Worm (Caenorhabditis elegans): ENCODE measurements around the gene ZK688.4.
A peak's percentile ranks its signal among the peaks of the same experiment; 100 is the strongest.

The ZK688.4 gene

ce11 chrIII:7937548-7937947 lies 42.7 kb downstream of the ZK688.4 start, which contains the start of gene C29E4.10:
Gene C29E4.10, plus strand, starts transcription at chrIII:7937848.
- TF ChIP-seq nhr-2 (tag; optimal IDR thresholded peaks at IDR 0.05) (no peak), nhr-28 (tag; optimal IDR thresholded peaks at IDR 0.05) (no peak), ceh-83 (GFP tag; optimal IDR thresholded peaks at IDR 0.05) (no peak), nhr-12 (tag; optimal IDR thresholded peaks at IDR 0.05) (no peak), sptf-1 (tag; optimal IDR thresholded peaks at IDR 0.05) (no peak), ces-1 (GFP tag; optimal IDR thresholded peaks at IDR 0.05) (no peak), lin-13 (tag; optimal IDR thresholded peaks at IDR 0.05) (no peak), unc-62 (GFP tag; optimal IDR thresholded peaks at IDR 0.05) (no peak), blmp-1 (tag; optimal IDR thresholded peaks at IDR 0.05) (no peak), tbx-8 (GFP tag; optimal IDR thresholded peaks at IDR 0.05) (no peak), mep-1 (tag; optimal IDR thresholded peaks at IDR 0.05) (no peak), lin-32 (GFP tag; optimal IDR thresholded peaks at IDR 0.05) (no peak), flh-1 (GFP tag; optimal IDR thresholded peaks at IDR 0.05) (no peak), ham-2 (GFP tag; optimal IDR thresholded peaks at IDR 0.05) (no peak), nhr-237 (tag; optimal IDR thresholded peaks at IDR 0.05) (no peak), mab-5 (tag; optimal IDR thresholded peaks at IDR 0.05) (no peak), lsy-2 (tag; optimal IDR thresholded peaks at IDR 0.05) (no peak), drap-1 (GFP tag; optimal IDR thresholded peaks at IDR 0.05) (no peak), hlh-1 (tag; optimal IDR thresholded peaks at IDR 0.05) (no peak), pha-4 (tag; optimal IDR thresholded peaks at IDR 0.05) (no peak)

- peak; percentile 76 for TF ChIP-seq mep-1 (tag; optimal IDR thresholded peaks at IDR 0.05)
- peak; percentile 28 for TF ChIP-seq hlh-1 (tag; optimal IDR thresholded peaks at IDR 0.05)
- no peak for TF ChIP-seq nhr-76 (tag; optimal IDR thresholded peaks at IDR 0.05)
- TF ChIP-seq ces-1 (GFP tag; optimal IDR thresholded peaks at IDR 0.05), result no peak
- no peak for TF ChIP-seq flh-1 (GFP tag; optimal IDR thresholded peaks at IDR 0.05)
- no peak for TF ChIP-seq ceh-83 (GFP tag; optimal IDR thresholded peaks at IDR 0.05)
- TF ChIP-seq ham-2 (GFP tag; optimal IDR thresholded peaks at IDR 0.05), result no peak
- TF ChIP-seq snpc-4 (tag; optimal IDR thresholded peaks at IDR 0.05), result no peak
- TF ChIP-seq nhr-12 (tag; optimal IDR thresholded peaks at IDR 0.05), result no peak
- TF ChIP-seq drap-1 (GFP tag; optimal IDR thresholded peaks at IDR 0.05), result no peak
- TF ChIP-seq ztf-11 (tag; optimal IDR thresholded peaks at IDR 0.05), result no peak
- no peak for TF ChIP-seq zip-8 (tag; optimal IDR thresholded peaks at IDR 0.05)
- no peak for TF ChIP-seq cnd-1 (tag; optimal IDR thresholded peaks at IDR 0.05)
- TF ChIP-seq ceh-43 (GFP tag; optimal IDR thresholded peaks at IDR 0.05), result no peak
- TF ChIP-seq M03D4.4 (tag; optimal IDR thresholded peaks at IDR 0.05), result no peak
- TF ChIP-seq unc-39 (tag; optimal IDR thresholded peaks at IDR 0.05), result no peak
- TF ChIP-seq sptf-1 (tag; optimal IDR thresholded peaks at IDR 0.05), result no peak
- peak; percentile 81 for TF ChIP-seq lsy-2 (tag; optimal IDR thresholded peaks at IDR 0.05)
- no peak for TF ChIP-seq mab-5 (tag; optimal IDR thresholded peaks at IDR 0.05)
- TF ChIP-seq unc-120 (tag; optimal IDR thresholded peaks at IDR 0.05; ENCODE audit: poor library complexity, severe bottlenecking), result no peak
- no peak for TF ChIP-seq bed-3 (GFP tag; optimal IDR thresholded peaks at IDR 0.05)
- TF ChIP-seq tbx-8 (GFP tag; optimal IDR thresholded peaks at IDR 0.05), result no peak
- no peak for TF ChIP-seq unc-62 (GFP tag; optimal IDR thresholded peaks at IDR 0.05)
- TF ChIP-seq nhr-237 (tag; optimal IDR thresholded peaks at IDR 0.05), result peak; percentile 76
- TF ChIP-seq pha-4 (tag; optimal IDR thresholded peaks at IDR 0.05), result peak; percentile 61
- no peak for TF ChIP-seq elt-1 (tag; optimal IDR thresholded peaks at IDR 0.05; ENCODE audit: borderline replicate concordance, insufficient read depth)
- no peak for TF ChIP-seq nhr-28 (tag; optimal IDR thresholded peaks at IDR 0.05)
- no peak for TF ChIP-seq sem-2 (GFP tag; optimal IDR thresholded peaks at IDR 0.05)
- no peak for TF ChIP-seq nhr-2 (tag; optimal IDR thresholded peaks at IDR 0.05)
- TF ChIP-seq mls-2 (tag; optimal IDR thresholded peaks at IDR 0.05), result no peak
- no peak for TF ChIP-seq elt-3 (tag; optimal IDR thresholded peaks at IDR 0.05)
- TF ChIP-seq lin-13 (tag; optimal IDR thresholded peaks at IDR 0.05), result peak; percentile 16
- no peak for TF ChIP-seq lin-32 (GFP tag; optimal IDR thresholded peaks at IDR 0.05)
- TF ChIP-seq ceh-39 (tag; optimal IDR thresholded peaks at IDR 0.05), result peak; percentile 52
- TF ChIP-seq blmp-1 (tag; optimal IDR thresholded peaks at IDR 0.05), result no peak
These were observed 46.0 kb downstream of the ZK688.4 start, which contains the start of gene C29E4.12 for ce11 chrIII:7940819-7941218. Gene C29E4.12, plus strand, starts transcription at chrIII:7941151.

- TF ChIP-seq mls-2 (tag; optimal IDR thresholded peaks at IDR 0.05) (no peak), zip-8 (tag; optimal IDR thresholded peaks at IDR 0.05) (no peak), lin-13 (tag; optimal IDR thresholded peaks at IDR 0.05) (no peak), elt-3 (tag; optimal IDR thresholded peaks at IDR 0.05) (no peak), cnd-1 (tag; optimal IDR thresholded peaks at IDR 0.05) (no peak), blmp-1 (tag; optimal IDR thresholded peaks at IDR 0.05) (no peak), nhr-237 (tag; optimal IDR thresholded peaks at IDR 0.05) (no peak), nhr-76 (tag; optimal IDR thresholded peaks at IDR 0.05) (no peak), drap-1 (GFP tag; optimal IDR thresholded peaks at IDR 0.05) (no peak), nhr-28 (tag; optimal IDR thresholded peaks at IDR 0.05) (no peak), pha-4 (tag; optimal IDR thresholded peaks at IDR 0.05) (no peak), ham-2 (GFP tag; optimal IDR thresholded peaks at IDR 0.05) (no peak), sem-2 (GFP tag; optimal IDR thresholded peaks at IDR 0.05) (no peak), M03D4.4 (tag; optimal IDR thresholded peaks at IDR 0.05) (no peak), snpc-4 (tag; optimal IDR thresholded peaks at IDR 0.05) (no peak), tbx-8 (GFP tag; optimal IDR thresholded peaks at IDR 0.05) (no peak)
These were observed 46.6 kb downstream of the ZK688.4 start, which contains the start of gene kle-2 for ce11 chrIII:7941417-7941816. Gene kle-2, plus strand, starts transcription at chrIII:7941717.

Data from whole organism, mixed stage, embryonic.